Fruit fly (Drosophila melanogaster) whole organism, adult: ENCODE measurements around the gene HHEX.

ENCODE experiments used
- CG11617 ChIP-seq: fragments of 200-800 bp; sonication (Bioruptor generic); optimal IDR thresholded peaks from 2 replicates; lab custom pipeline; 2017; ENCODE audit warnings: mild to moderate bottlenecking, missing biosample characterization, missing genetic modification reagents, missing genetic modification characterization
- CG12768 ChIP-seq: fragments of 200-800 bp; sonication (Bioruptor generic); optimal IDR thresholded peaks from 2 replicates; lab custom pipeline; 2017; ENCODE audit warnings: missing biosample characterization, missing genetic modification characterization, mild to moderate bottlenecking, moderate library complexity, missing genetic modification reagents
- CG14711 ChIP-seq: fragments of 200-800 bp; sonication (Bioruptor generic); optimal IDR thresholded peaks from 2 replicates; lab custom pipeline; 2018; ENCODE audit warnings: missing biosample characterization, mild to moderate bottlenecking, missing genetic modification characterization, moderate library complexity
- CG1620 ChIP-seq: fragments of 200-800 bp; sonication (Bioruptor generic); optimal IDR thresholded peaks from 2 replicates; lab custom pipeline; 2016; ENCODE audit warnings: missing biosample characterization, missing genetic modification characterization
- CG33017 ChIP-seq: fragments of 200-800 bp; sonication (Bioruptor generic); optimal IDR thresholded peaks from 2 replicates; lab custom pipeline; 2018; ENCODE audit warnings: missing biosample characterization, mild to moderate bottlenecking, missing genetic modification characterization, moderate library complexity
- CG5204 ChIP-seq: fragments of 200-800 bp; sonication (Bioruptor generic); optimal IDR thresholded peaks from 2 replicates; lab custom pipeline; 2016; ENCODE audit warnings: missing biosample characterization, missing genetic modification characterization
- CG7045 ChIP-seq: fragments of 200-800 bp; sonication (Bioruptor generic); optimal IDR thresholded peaks from 2 replicates; lab custom pipeline; 2017; ENCODE audit warnings: missing biosample characterization, mild to moderate bottlenecking, missing genetic modification characterization
- CG7101 ChIP-seq: fragments of 200-800 bp; sonication (Bioruptor generic); optimal IDR thresholded peaks from 2 replicates; lab custom pipeline; 2018; ENCODE audit warnings: missing biosample characterization, mild to moderate bottlenecking, missing genetic modification characterization, moderate library complexity
- Clk ChIP-seq: fragments of 200-800 bp; sonication (Bioruptor generic); optimal IDR thresholded peaks from 2 replicates; lab custom pipeline; 2017; ENCODE audit warnings: missing biosample characterization, missing genetic modification characterization
- Crg-1 ChIP-seq: fragments of 200-800 bp; sonication (Bioruptor generic); optimal IDR thresholded peaks from 2 replicates; lab custom pipeline; 2016; ENCODE audit warnings: missing biosample characterization, missing genetic modification characterization
- Hr96 ChIP-seq: fragments of 200-800 bp; sonication (Bioruptor generic); optimal IDR thresholded peaks from 2 replicates; lab custom pipeline; 2016; ENCODE audit warnings: missing biosample characterization, missing genetic modification characterization
- Mnt ChIP-seq: fragments of 200-800 bp; sonication (Bioruptor generic); optimal IDR thresholded peaks from 2 replicates; lab custom pipeline; 2016; ENCODE audit warnings: missing biosample characterization, mild to moderate bottlenecking, missing genetic modification characterization
- bab1 ChIP-seq: fragments of 200-800 bp; sonication (Bioruptor generic); optimal IDR thresholded peaks from 3 replicates; lab custom pipeline; 2019; ENCODE audit warnings: missing biosample characterization, mild to moderate bottlenecking, missing genetic modification characterization, moderate library complexity
- cic ChIP-seq: fragments of 200-800 bp; sonication (Bioruptor generic); optimal IDR thresholded peaks from 2 replicates; lab custom pipeline; 2017; ENCODE audit warnings: missing biosample characterization, mild to moderate bottlenecking, missing genetic modification characterization, moderate library complexity
- cnc ChIP-seq, 2 experiments: fragments of >200 bp; optimal IDR thresholded peaks; 2 replicates each; lab custom pipeline; 2017
- kay ChIP-seq: fragments of 200-800 bp; sonication (Bioruptor generic); peaks from one replicate; lab custom pipeline; 2016; ENCODE audit warnings: missing biosample characterization, missing genetic modification characterization, borderline replicate concordance
- ovo ChIP-seq: fragments of 200-800 bp; sonication (Bioruptor generic); optimal IDR thresholded peaks from 2 replicates; lab custom pipeline; 2016; ENCODE audit warnings: missing biosample characterization, missing genetic modification characterization
- pad ChIP-seq: fragments of 200-800 bp; sonication (Bioruptor generic); optimal IDR thresholded peaks from 3 replicates; lab custom pipeline; 2017; ENCODE audit warnings: missing biosample characterization, missing genetic modification characterization, mild to moderate bottlenecking, moderate library complexity, missing genetic modification reagents
- tj ChIP-seq: fragments of 200-800 bp; sonication (Bioruptor generic); optimal IDR thresholded peaks from 3 replicates; lab custom pipeline; 2017; ENCODE audit warnings: missing biosample characterization, mild to moderate bottlenecking, missing genetic modification characterization, moderate library complexity
- toe ChIP-seq: fragments of 200-800 bp; sonication (Bioruptor generic); optimal IDR thresholded peaks from 2 replicates; lab custom pipeline; 2016; ENCODE audit warnings: missing biosample characterization, missing genetic modification characterization

HHEX gene

dm6 chr3R:21071943-21072500, 8.7 kb downstream of the HHEX start:
- TF ChIP-seq tj (GFP tag; lab: Kevin White, UChicago) (no peak), Hr96 (no peak), bab1 (GFP tag; lab: Kevin White, UChicago) (no peak), Crg-1 (GFP tag; lab: Kevin White, UChicago) (no peak), cnc (optimal IDR thresholded peaks at IDR 0.05; lab: Kevin White, UChicago) (no peak), CG12768 (GFP tag; lab: Kevin White, UChicago) (no peak)

- TF ChIP-seq pad (GFP tag; lab: Kevin White, UChicago): no peak
- TF ChIP-seq Crg-1 (GFP tag; lab: Kevin White, UChicago): no peak
- no peak for TF ChIP-seq CG7101 (tag; lab: Kevin White, UChicago)
- no peak for TF ChIP-seq Mnt (GFP tag; lab: Kevin White, UChicago)
- TF ChIP-seq CG5204 (GFP tag; lab: Kevin White, UChicago): no peak
- no peak for TF ChIP-seq tj (GFP tag; lab: Kevin White, UChicago)
- TF ChIP-seq CG7045 (GFP tag; lab: Kevin White, UChicago): no peak
- TF ChIP-seq bab1 (GFP tag; lab: Kevin White, UChicago): no peak
- no peak for TF ChIP-seq ovo (GFP tag; lab: Kevin White, UChicago)
- TF ChIP-seq CG11617: no peak
- TF ChIP-seq toe (GFP tag; lab: Kevin White, UChicago): no peak
- TF ChIP-seq CG1620 (GFP tag; lab: Kevin White, UChicago): no peak
- TF ChIP-seq CG14711 (tag; lab: Kevin White, UChicago): no peak
- no peak for TF ChIP-seq cic (GFP tag; lab: Kevin White, UChicago)
- no peak for TF ChIP-seq CG12768 (GFP tag; lab: Kevin White, UChicago)
- TF ChIP-seq cnc (optimal IDR thresholded peaks at IDR 0.05; lab: Kevin White, UChicago): no peak
- TF ChIP-seq Hr96: no peak
- no peak for TF ChIP-seq CG33017
- no peak for TF ChIP-seq Clk
Observed at dm6 chr3R:21071312-21071711, 9.4 kb downstream of the HHEX start.

dm6 chr3R:21069742-21070141, 11.0 kb downstream of the HHEX start:
- TF ChIP-seq CG5204 (GFP tag; lab: Kevin White, UChicago) (no peak), kay (GFP tag; lab: Kevin White, UChicago) (peak; percentile 17)

dm6 chr3R:21067543-21067942, 13.2 kb downstream of the HHEX start:
- TF ChIP-seq tj (GFP tag; lab: Kevin White, UChicago): no peak
- TF ChIP-seq CG7045 (GFP tag; lab: Kevin White, UChicago): no peak
- TF ChIP-seq kay (GFP tag; lab: Kevin White, UChicago): peak; percentile 63

dm6 chr3R:21066469-21067284, 14.0 kb downstream of the HHEX start:
- TF ChIP-seq bab1 (GFP tag; lab: Kevin White, UChicago) (no peak), tj (GFP tag; lab: Kevin White, UChicago) (no peak), CG5204 (GFP tag; lab: Kevin White, UChicago) (no peak), Mnt (GFP tag; lab: Kevin White, UChicago) (no peak), toe (GFP tag; lab: Kevin White, UChicago) (no peak), CG7101 (tag; lab: Kevin White, UChicago) (no peak), Clk (no peak), CG33017 (no peak), kay (GFP tag; lab: Kevin White, UChicago) (peak; percentile 38), cnc (optimal IDR thresholded peaks at IDR 0.05; lab: Kevin White, UChicago) (no peak), ovo (GFP tag; lab: Kevin White, UChicago) (no peak), CG12768 (GFP tag; lab: Kevin White, UChicago) (peak; percentile 3)

dm6 chr3R:21065696-21066080, 15.0 kb downstream of the HHEX start:
- TF ChIP-seq tj (GFP tag; lab: Kevin White, UChicago) (peak; percentile 2), bab1 (GFP tag; lab: Kevin White, UChicago) (no peak), Hr96 (no peak), CG1620 (GFP tag; lab: Kevin White, UChicago) (no peak), CG7045 (GFP tag; lab: Kevin White, UChicago) (no peak), CG7101 (tag; lab: Kevin White, UChicago) (no peak), pad (GFP tag; lab: Kevin White, UChicago) (no peak), kay (GFP tag; lab: Kevin White, UChicago) (peak; percentile 99), ovo (GFP tag; lab: Kevin White, UChicago) (no peak), toe (GFP tag; lab: Kevin White, UChicago) (no peak)
